Worm (Caenorhabditis elegans) whole organism, late embryonic: ENCODE measurements around the gene mlp-1.

ENCODE experiments used
- K02D7.2 ChIP-seq: sonication (generic microtip); optimal IDR thresholded peaks from 2 replicates; lab custom pipeline; 2017; ENCODE audit warnings: mild to moderate bottlenecking, missing genetic modification characterization, missing compliant biosample characterization
- ceh-2 ChIP-seq: sonication (generic microtip); optimal IDR thresholded peaks from 2 replicates; lab custom pipeline; 2016; ENCODE audit warnings: missing genotype, missing genetic modification characterization, missing compliant biosample characterization
- pat-9 ChIP-seq: fragments of 200-800 bp; sonication (Bioruptor generic); optimal IDR thresholded peaks from 2 replicates; lab custom pipeline; 2018; ENCODE audit warnings: mild to moderate bottlenecking, missing genetic modification characterization, moderate library complexity, missing compliant biosample characterization
- pros-1 ChIP-seq: fragments of 150-350 bp; optimal IDR thresholded peaks from 2 replicates; lab custom pipeline; 2014; ENCODE audit warnings: missing biosample characterization, missing genetic modification reagents, missing genetic modification characterization
- unc-55 ChIP-seq: sonication (generic microtip); optimal IDR thresholded peaks from 2 replicates; lab custom pipeline; 2017; ENCODE audit warnings: missing biosample characterization, missing genetic modification reagents, missing genetic modification characterization

DNA sequence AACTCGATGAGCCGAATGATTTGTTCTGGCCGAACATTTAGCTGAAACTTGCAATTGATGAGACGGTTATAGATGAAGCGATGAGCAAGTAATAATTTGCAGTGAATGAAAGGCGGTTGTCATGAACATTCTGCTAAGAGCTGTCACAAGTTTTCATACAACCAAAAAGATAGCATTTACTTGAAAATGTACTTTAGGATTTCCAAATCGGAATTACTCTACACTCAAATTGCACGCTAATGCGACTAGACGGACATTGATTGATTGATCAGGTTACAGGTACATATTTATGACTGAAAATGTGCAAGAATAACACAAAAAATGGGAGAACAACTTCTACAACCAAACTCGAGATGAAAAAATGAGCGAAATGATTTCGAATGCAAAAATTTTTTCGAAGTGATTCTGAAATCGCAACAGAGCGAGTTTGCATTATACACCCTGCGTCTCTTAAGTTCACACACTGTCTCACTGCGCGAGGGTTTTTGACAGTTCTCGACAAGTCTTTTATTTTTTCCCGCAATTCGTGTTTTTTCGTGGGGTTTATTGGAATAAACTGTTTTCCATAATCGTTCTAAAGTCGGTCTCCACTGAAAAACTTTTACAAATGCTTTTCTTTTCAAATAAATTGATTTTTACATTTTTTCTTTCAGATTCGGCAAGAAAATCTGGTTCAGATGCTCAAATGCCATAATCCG is 44.8 kb upstream of the mlp-1 start, which contains the start of the genes npp-10 and cyk-3:
- TF ChIP-seq ceh-2 (tag; lab: Kevin White, UChicago) = no peak
- TF ChIP-seq pros-1 = no peak
- peak; percentile 64 for TF ChIP-seq unc-55 (GFP tag; lab: Kevin White, UChicago)
- TF ChIP-seq K02D7.2 = no peak
- TF ChIP-seq pat-9 (tag; lab: Kevin White, UChicago) = no peak
